Worm (Caenorhabditis elegans) whole organism, late embryonic: ENCODE results near the gene F20C5.11.

ENCODE experiments used
- F13H6.1 ChIP-seq: sonication (generic microtip); optimal IDR thresholded peaks from 2 replicates; lab custom pipeline; 2016; ENCODE audit warnings: missing genetic modification characterization, missing compliant biosample characterization
- K02D7.2 ChIP-seq: sonication (generic microtip); optimal IDR thresholded peaks from 2 replicates; lab custom pipeline; 2017; ENCODE audit warnings: mild to moderate bottlenecking, missing genetic modification characterization, missing compliant biosample characterization
- K09A11.1 ChIP-seq: sonication (generic microtip); optimal IDR thresholded peaks from 2 replicates; lab custom pipeline; 2017; ENCODE audit warnings: antibody characterized with exemption, mild to moderate bottlenecking, missing genetic modification characterization, missing compliant biosample characterization; ENCODE audit not compliant: insufficient read depth
- T23F11.4 ChIP-seq: fragments of 200-800 bp; sonication (Bioruptor generic); optimal IDR thresholded peaks from 2 replicates; lab custom pipeline; 2018; ENCODE audit warnings: mild to moderate bottlenecking, missing genetic modification characterization, missing compliant biosample characterization
- ahr-1 ChIP-seq: sonication (generic microtip); optimal IDR thresholded peaks from 2 replicates; lab custom pipeline; 2016; ENCODE audit warnings: missing genetic modification characterization, missing compliant biosample characterization
- ama-1 ChIP-seq: fragments of 150-350 bp; optimal IDR thresholded peaks from 2 replicates; lab custom pipeline; 2014
- ceh-19 ChIP-seq: fragments of 200-800 bp; sonication (Bioruptor generic); optimal IDR thresholded peaks from 2 replicates; lab custom pipeline; 2018; ENCODE audit warnings: mild to moderate bottlenecking, missing genetic modification characterization, missing compliant biosample characterization
- ceh-24 ChIP-seq: sonication (generic microtip); optimal IDR thresholded peaks from 2 replicates; lab custom pipeline; 2016; ENCODE audit warnings: mild to moderate bottlenecking, missing genetic modification characterization, missing compliant biosample characterization
- ceh-48 ChIP-seq: sonication (generic microtip); optimal IDR thresholded peaks from 2 replicates; lab custom pipeline; 2016; ENCODE audit warnings: missing genetic modification characterization, inconsistent platforms, missing compliant biosample characterization
- ceh-6 ChIP-seq: fragments of 200-800 bp; sonication (Bioruptor generic); optimal IDR thresholded peaks from 2 replicates; lab custom pipeline; 2018; ENCODE audit warnings: mild to moderate bottlenecking, missing genetic modification characterization, missing compliant biosample characterization
- ceh-9 ChIP-seq: sonication (generic microtip); optimal IDR thresholded peaks from 2 replicates; lab custom pipeline; 2016; ENCODE audit warnings: mild to moderate bottlenecking, missing genetic modification characterization, inconsistent platforms, missing compliant biosample characterization
- elt-2 ChIP-seq: sonication (generic microtip); optimal IDR thresholded peaks from 2 replicates; lab custom pipeline; 2016; ENCODE audit warnings: missing genetic modification reagents, missing genetic modification characterization, missing compliant biosample characterization
- elt-4 ChIP-seq: sonication (generic microtip); optimal IDR thresholded peaks from 2 replicates; lab custom pipeline; 2016; ENCODE audit warnings: missing genetic modification characterization, missing compliant biosample characterization
- fkh-6 ChIP-seq: sonication (generic microtip); optimal IDR thresholded peaks from 2 replicates; lab custom pipeline; 2016; ENCODE audit warnings: missing genetic modification characterization, missing compliant biosample characterization
- hlh-13 ChIP-seq: fragments of 200-800 bp; sonication (Bioruptor generic); optimal IDR thresholded peaks from 2 replicates; lab custom pipeline; 2018; ENCODE audit warnings: mild to moderate bottlenecking, missing genetic modification characterization, missing compliant biosample characterization
- hlh-15 ChIP-seq: sonication (generic microtip); optimal IDR thresholded peaks from 2 replicates; lab custom pipeline; 2016; ENCODE audit warnings: missing genetic modification characterization, missing compliant biosample characterization
- hlh-30 ChIP-seq: sonication (generic microtip); optimal IDR thresholded peaks from 2 replicates; lab custom pipeline; 2017; ENCODE audit warnings: antibody characterized with exemption, missing genetic modification characterization, missing compliant biosample characterization; ENCODE audit not compliant: insufficient read depth
- lim-6 ChIP-seq: sonication (generic microtip); optimal IDR thresholded peaks from 2 replicates; lab custom pipeline; 2016; ENCODE audit warnings: missing genetic modification characterization, missing compliant biosample characterization
- lin-11 ChIP-seq: fragments of 200-800 bp; sonication (Bioruptor generic); optimal IDR thresholded peaks from 2 replicates; lab custom pipeline; 2018; ENCODE audit warnings: mild to moderate bottlenecking, missing genetic modification characterization, missing compliant biosample characterization
- mec-3 ChIP-seq: sonication (generic microtip); optimal IDR thresholded peaks from 2 replicates; lab custom pipeline; 2016; ENCODE audit warnings: borderline replicate concordance, missing genetic modification characterization, missing compliant biosample characterization
- nfya-1 ChIP-seq: sonication (generic microtip); optimal IDR thresholded peaks from 2 replicates; lab custom pipeline; 2017; ENCODE audit warnings: missing genetic modification characterization, mild to moderate bottlenecking, missing compliant biosample characterization, antibody characterized with exemption, moderate library complexity
- pag-3 ChIP-seq: sonication (generic microtip); optimal IDR thresholded peaks from 2 replicates; lab custom pipeline; 2016; ENCODE audit warnings: missing compliant biosample characterization, missing genetic modification characterization, borderline replicate concordance
- pax-1 ChIP-seq: fragments of 150-350 bp; optimal IDR thresholded peaks from 2 replicates; lab custom pipeline; 2014; ENCODE audit warnings: missing biosample characterization, missing genetic modification characterization
- pqm-1 ChIP-seq: sonication (generic microtip); optimal IDR thresholded peaks from 2 replicates; lab custom pipeline; 2016; ENCODE audit warnings: missing genetic modification characterization, missing compliant biosample characterization
- pros-1 ChIP-seq: fragments of 150-350 bp; optimal IDR thresholded peaks from 2 replicates; lab custom pipeline; 2014; ENCODE audit warnings: missing biosample characterization, missing genetic modification reagents, missing genetic modification characterization
- sdc-2 ChIP-seq: sonication (generic microtip); optimal IDR thresholded peaks from 2 replicates; lab custom pipeline; 2016; ENCODE audit warnings: missing genotype, missing genetic modification characterization, missing compliant biosample characterization
- sox-2 ChIP-seq: fragments of 200-800 bp; sonication (Bioruptor generic); IDR thresholded peaks from 2 replicates; pipeline ENCODE4 v1.3.6; 2022; ENCODE audit warnings: missing genetic modification reagents, missing genetic modification characterization, missing compliant biosample characterization
- sox-4 ChIP-seq: sonication (generic microtip); optimal IDR thresholded peaks from 2 replicates; lab custom pipeline; 2017; ENCODE audit warnings: mild to moderate bottlenecking, missing genetic modification characterization, inconsistent platforms, missing compliant biosample characterization
- ttx-3 ChIP-seq: sonication (generic microtip); optimal IDR thresholded peaks from 2 replicates; lab custom pipeline; 2016; ENCODE audit warnings: missing genetic modification reagents, missing genetic modification characterization, missing compliant biosample characterization
- unc-3 ChIP-seq, 2 experiments: fragments of 200-800 bp in 1 of 2; sonication (Bioruptor generic) in 1 of 2; sonication (generic microtip) in 1 of 2; conservative IDR thresholded peaks in 1 of 2; optimal IDR thresholded peaks in 1 of 2; 2 replicates each; pipeline versions ENCODE4 v1.3.6 to Lab custom; 2016 to 2022; ENCODE audit warnings: missing compliant biosample characterization in 2 of 2, missing genetic modification characterization in 2 of 2, missing genetic modification reagents in 1 of 2
- unc-42 ChIP-seq: sonication (generic microtip); optimal IDR thresholded peaks from 2 replicates; lab custom pipeline; 2016; ENCODE audit warnings: missing genotype, missing genetic modification characterization, missing compliant biosample characterization
- unc-55 ChIP-seq: sonication (generic microtip); optimal IDR thresholded peaks from 2 replicates; lab custom pipeline; 2017; ENCODE audit warnings: missing biosample characterization, missing genetic modification reagents, missing genetic modification characterization
- zip-5 ChIP-seq: sonication (generic microtip); optimal IDR thresholded peaks from 2 replicates; lab custom pipeline; 2016; ENCODE audit warnings: missing genetic modification characterization, missing compliant biosample characterization
- ztf-16 ChIP-seq: sonication (generic microtip); optimal IDR thresholded peaks from 2 replicates; lab custom pipeline; 2017; ENCODE audit warnings: missing genetic modification characterization, missing compliant biosample characterization

The F20C5.11 gene

ce11 chrIV:8737787-8738186 is 24.0 kb downstream of the F20C5.11 start, which contains the start of gene F21D5.4:
TSS of gene F21D5.4 (plus strand) at chrIV:8738087.
- TF ChIP-seq lim-6: no peak
- no peak for TF ChIP-seq ceh-19 (GFP tag; lab: Kevin White, UChicago)
- TF ChIP-seq hlh-13 (GFP tag; lab: Kevin White, UChicago): no peak
- no peak for TF ChIP-seq hlh-15 (tag; lab: Kevin White, UChicago)
- no peak for TF ChIP-seq ama-1 (lab: Kevin White, UChicago)
- TF ChIP-seq pqm-1: no peak
- no peak for TF ChIP-seq ttx-3 (tag; lab: Kevin White, UChicago)
- no peak for TF ChIP-seq mec-3
- no peak for TF ChIP-seq K02D7.2 (tag; lab: Kevin White, UChicago)
- no peak for TF ChIP-seq T23F11.4
- TF ChIP-seq K09A11.1 (tag; lab: Kevin White, UChicago): no peak
- no peak for TF ChIP-seq unc-55 (GFP tag; lab: Kevin White, UChicago)
- TF ChIP-seq hlh-30 (tag; lab: Kevin White, UChicago): no peak
- TF ChIP-seq lin-11 (tag; lab: Kevin White, UChicago): no peak
- TF ChIP-seq sox-4 (tag; lab: Kevin White, UChicago): no peak
- TF ChIP-seq ceh-9 (tag; lab: Kevin White, UChicago): no peak
- TF ChIP-seq ahr-1: no peak
- TF ChIP-seq ztf-16 (tag; lab: Kevin White, UChicago): no peak
- no peak for TF ChIP-seq F13H6.1 (tag; lab: Kevin White, UChicago)
- TF ChIP-seq zip-5 (tag; lab: Kevin White, UChicago): no peak

DNA sequence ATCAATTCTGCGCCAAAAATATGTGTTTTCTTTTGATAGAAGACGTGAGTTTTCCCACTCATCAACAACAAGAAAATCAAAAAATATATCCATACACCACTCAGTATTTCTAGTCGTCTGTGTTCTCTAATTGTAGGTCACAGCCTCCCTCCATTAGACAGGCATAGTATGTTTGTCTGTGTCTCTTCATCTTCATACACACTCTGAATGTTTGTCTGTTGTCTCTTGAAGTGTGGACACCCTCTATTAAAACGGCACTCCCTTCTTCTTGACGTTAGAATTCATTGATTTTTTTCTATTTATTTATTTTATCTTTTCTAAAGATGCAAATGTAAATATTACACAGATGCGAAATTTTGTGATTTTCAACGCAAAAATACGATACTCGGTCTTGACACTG is 24.4 kb downstream of the F20C5.11 start:
- no peak for TF ChIP-seq fkh-6 (tag; lab: Kevin White, UChicago)
- peak; percentile 66 for TF ChIP-seq nfya-1 (tag; lab: Kevin White, UChicago)
- peak; percentile 31 for TF ChIP-seq ceh-48 (tag; lab: Kevin White, UChicago)
- TF ChIP-seq, all 69 proteins: peak for 2

DNA sequence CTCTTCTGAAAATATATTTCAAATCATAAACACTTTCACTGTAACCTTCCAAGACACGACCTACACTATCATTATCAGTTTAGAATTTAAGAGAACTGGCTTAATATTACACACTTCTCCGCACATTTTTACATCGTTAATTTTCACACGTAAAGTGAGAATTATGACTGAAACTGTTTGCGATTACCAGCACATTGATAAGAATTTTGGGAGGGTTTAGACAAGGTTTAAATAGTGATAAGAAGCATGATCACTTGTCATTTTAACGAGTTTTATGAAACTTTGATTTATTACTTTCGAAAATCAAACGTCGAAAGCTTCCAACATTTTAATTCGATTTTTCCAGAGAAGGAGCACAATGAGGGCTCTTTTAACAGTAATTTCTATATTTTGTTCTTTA is 31.3 kb downstream of the F20C5.11 start, which contains the start of gene F21D5.3:
Gene F21D5.3 (plus strand): TSS at position 347 of the 400 bp plus-strand sequence.
- peak; percentile 55 for TF ChIP-seq elt-2 (tag; lab: Kevin White, UChicago)
- TF ChIP-seq F13H6.1 (tag; lab: Kevin White, UChicago): no peak
- no peak for TF ChIP-seq pros-1
- no peak for TF ChIP-seq T23F11.4
- TF ChIP-seq ama-1 (lab: Kevin White, UChicago): no peak
- no peak for TF ChIP-seq unc-3 (GFP tag; conservative IDR thresholded peaks at IDR 0.05; lab: Robert Waterston, UW)
- no peak for TF ChIP-seq unc-3 (tag; optimal IDR thresholded peaks at IDR 0.05; lab: Kevin White, UChicago)

DNA sequence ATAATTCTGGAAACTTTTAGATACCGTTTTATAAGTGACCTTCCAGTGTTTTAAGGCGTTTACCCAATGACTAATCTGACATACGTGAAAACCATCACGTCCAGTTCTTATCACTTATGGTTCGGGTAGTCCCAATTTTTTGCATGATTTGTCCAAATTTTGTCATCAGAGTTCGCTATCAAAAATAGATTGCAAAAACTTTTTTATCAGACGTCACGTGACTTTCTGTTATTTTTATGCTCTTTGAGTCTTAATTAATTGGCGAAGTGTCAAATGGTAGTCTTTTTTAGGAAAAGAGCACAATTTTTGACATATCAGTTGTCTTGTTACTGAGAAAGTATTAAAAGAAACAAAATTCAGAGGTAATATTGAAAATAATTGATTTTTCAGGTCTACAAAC is 32.2 kb downstream of the F20C5.11 start:
- TF ChIP-seq hlh-30 (tag; lab: Kevin White, UChicago) (peak; percentile 56), ceh-24 (tag; lab: Kevin White, UChicago) (no peak)

ce11 chrIV:8728122-8728521 is 33.7 kb downstream of the F20C5.11 start, which contains the start of gene otub-3:
TSS of gene otub-3 (plus strand) at chrIV:8728177.
- no peak for TF ChIP-seq elt-4 (tag; lab: Kevin White, UChicago)
- TF ChIP-seq ceh-24 (tag; lab: Kevin White, UChicago): no peak
- TF ChIP-seq ceh-6 (GFP tag; lab: Kevin White, UChicago): no peak
- TF ChIP-seq sox-4 (tag; lab: Kevin White, UChicago): no peak
- TF ChIP-seq ceh-19 (GFP tag; lab: Kevin White, UChicago): no peak
- TF ChIP-seq sox-2: no peak
- TF ChIP-seq sdc-2: no peak
- TF ChIP-seq nfya-1 (tag; lab: Kevin White, UChicago): no peak
- no peak for TF ChIP-seq ceh-48 (tag; lab: Kevin White, UChicago)
- no peak for TF ChIP-seq unc-42 (tag; lab: Kevin White, UChicago)
- no peak for TF ChIP-seq pax-1 (tag; lab: Kevin White, UChicago)
- TF ChIP-seq elt-2 (tag; lab: Kevin White, UChicago): no peak
- TF ChIP-seq unc-55 (GFP tag; lab: Kevin White, UChicago): no peak
- no peak for TF ChIP-seq ceh-9 (tag; lab: Kevin White, UChicago)
- TF ChIP-seq pqm-1: no peak
- no peak for TF ChIP-seq pag-3 (tag; lab: Kevin White, UChicago)
- no peak for TF ChIP-seq ahr-1
